Fruit fly (Drosophila melanogaster): Measurements from ENCODE around the gene CG3604.

DNA sequence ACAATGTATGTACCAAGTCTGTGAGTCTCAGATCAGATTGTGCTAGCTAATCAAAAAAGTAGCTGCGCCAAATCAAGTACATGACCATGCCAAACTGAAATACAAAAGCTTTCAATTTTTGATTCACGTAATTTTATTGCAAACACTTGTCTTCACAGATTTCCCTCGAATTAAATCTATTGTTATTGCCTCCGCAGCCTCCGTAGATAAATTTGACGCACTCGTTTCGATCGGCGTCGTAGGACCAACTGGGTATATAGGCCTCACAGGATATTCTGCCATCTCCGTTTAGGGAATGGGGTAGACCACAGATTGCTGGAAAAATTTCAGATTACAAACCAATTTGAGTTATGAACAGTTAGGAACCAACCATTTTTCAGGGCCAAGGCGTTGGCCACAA lies 2.8 kb downstream of the CG3604 start, which contains the start of gene CG43165:
- TF ChIP-seq Crg-1 (GFP tag; optimal IDR thresholded peaks at IDR 0.05) (no peak), CG5204 (GFP tag; optimal IDR thresholded peaks at IDR 0.05) (no peak), CG11617 (GFP tag; optimal IDR thresholded peaks at IDR 0.05) (no peak)
